Fruit fly (Drosophila melanogaster) whole organism, embryonic: Measurements from ENCODE around the gene cry.

ENCODE experiments used
- ATbp ChIP-seq: fragments of 200-800 bp; sonication (Bioruptor generic); optimal IDR thresholded peaks from 2 replicates; lab custom pipeline; 2017; ENCODE audit warnings: missing biosample characterization, mild to moderate bottlenecking, missing genetic modification characterization, missing genetic modification reagents
- CG10267 ChIP-seq: fragments of 200-800 bp; sonication (Bioruptor generic); optimal IDR thresholded peaks from 2 replicates; lab custom pipeline; 2018; ENCODE audit warnings: missing biosample characterization, mild to moderate bottlenecking, missing genetic modification characterization, moderate library complexity
- CG10366 ChIP-seq: fragments of 200-800 bp; sonication (Bioruptor generic); IDR thresholded peaks from 2 replicates; pipeline ENCODE4 v1.3.6; 2022; ENCODE audit warnings: missing biosample characterization, missing genetic modification characterization
- CG10431 ChIP-seq: fragments of 200-800 bp; sonication (Bioruptor generic); optimal IDR thresholded peaks from 3 replicates; lab custom pipeline; 2018; ENCODE audit warnings: missing biosample characterization, mild to moderate bottlenecking, missing genetic modification characterization
- CG11695 ChIP-seq: fragments of 200-800 bp; sonication (Bioruptor generic); IDR thresholded peaks from 3 replicates; pipeline ENCODE4 v1.3.6; 2022; ENCODE audit warnings: missing biosample characterization, missing genetic modification characterization
- CG12071 ChIP-seq: fragments of 200-800 bp; sonication (Bioruptor generic); optimal IDR thresholded peaks from 3 replicates; lab custom pipeline; 2018; ENCODE audit warnings: missing biosample characterization, mild to moderate bottlenecking, missing genetic modification characterization
- CG12104 ChIP-seq: fragments of 200-800 bp; sonication (Bioruptor generic); optimal IDR thresholded peaks from 3 replicates; lab custom pipeline; 2016; ENCODE audit warnings: missing biosample characterization, missing genetic modification characterization
- CG12155 ChIP-seq: fragments of 200-800 bp; sonication (Bioruptor generic); optimal IDR thresholded peaks from 3 replicates; lab custom pipeline; 2016; ENCODE audit warnings: missing biosample characterization, missing genetic modification characterization
- CG12659 ChIP-seq: fragments of 200-800 bp; sonication (Bioruptor generic); optimal IDR thresholded peaks from 3 replicates; lab custom pipeline; 2017; ENCODE audit warnings: mild to moderate bottlenecking, missing biosample characterization, missing genetic modification reagents, missing genetic modification characterization
- CG12942 ChIP-seq: fragments of 200-800 bp; sonication (Bioruptor generic); optimal IDR thresholded peaks from 3 replicates; lab custom pipeline; 2016; ENCODE audit warnings: missing biosample characterization, missing genetic modification characterization
- CG15601 ChIP-seq: fragments of 200-800 bp; sonication (Bioruptor generic); optimal IDR thresholded peaks from 3 replicates; lab custom pipeline; 2019; ENCODE audit warnings: missing biosample characterization, mild to moderate bottlenecking, missing genetic modification characterization, moderate library complexity
- CG17361 ChIP-seq: fragments of 200-800 bp; sonication (Bioruptor generic); IDR thresholded peaks from 3 replicates; pipeline ENCODE4 v1.3.6; 2022; ENCODE audit warnings: missing biosample characterization, missing genetic modification characterization
- CG17385 ChIP-seq: fragments of 200-800 bp; sonication (Bioruptor generic); optimal IDR thresholded peaks from 3 replicates; lab custom pipeline; 2018; ENCODE audit warnings: missing biosample characterization, mild to moderate bottlenecking, missing genetic modification characterization
- CG17829 ChIP-seq: fragments of 200-800 bp; optimal IDR thresholded peaks from 2 replicates; lab custom pipeline; 2019; ENCODE audit warnings: missing biosample characterization, mild to moderate bottlenecking, missing genetic modification characterization, moderate library complexity
- CG2712 ChIP-seq: fragments of 200-800 bp; optimal IDR thresholded peaks from 3 replicates; lab custom pipeline; 2019; ENCODE audit warnings: missing biosample characterization, mild to moderate bottlenecking, missing genetic modification characterization, moderate library complexity
- CG2875 ChIP-seq: fragments of 200-800 bp; sonication (Bioruptor generic); optimal IDR thresholded peaks from 2 replicates; lab custom pipeline; 2017; ENCODE audit warnings: missing biosample characterization, mild to moderate bottlenecking, missing genetic modification characterization, missing genetic modification reagents
- CG32767 ChIP-seq: fragments of 200-800 bp; sonication (Bioruptor generic); IDR thresholded peaks from 2 replicates; pipeline ENCODE4 v1.3.6; 2022; ENCODE audit warnings: missing biosample characterization, missing genetic modification characterization
- CG33557 ChIP-seq: fragments of 200-800 bp; sonication (Bioruptor generic); optimal IDR thresholded peaks from 2 replicates; lab custom pipeline; 2019; ENCODE audit warnings: missing biosample characterization, mild to moderate bottlenecking, missing genetic modification characterization, moderate library complexity
- CG3847 ChIP-seq: fragments of 200-800 bp; sonication (Bioruptor generic); IDR thresholded peaks from 2 replicates; pipeline ENCODE4 v1.3.6; 2022; ENCODE audit warnings: missing biosample characterization, missing genetic modification characterization
- CG42726 ChIP-seq: fragments of 200-800 bp; sonication (Bioruptor generic); IDR thresholded peaks from 2 replicates; pipeline ENCODE4 v1.3.6; 2022; ENCODE audit warnings: missing biosample characterization, missing genetic modification characterization; ENCODE audit not compliant: partially characterized antibody
- CG4617 ChIP-seq: fragments of 200-800 bp; sonication (Bioruptor generic); optimal IDR thresholded peaks from 3 replicates; lab custom pipeline; 2016; ENCODE audit warnings: missing biosample characterization, missing genetic modification characterization, borderline replicate concordance
- CG4707 ChIP-seq: fragments of 200-800 bp; sonication (Bioruptor generic); optimal IDR thresholded peaks from 2 replicates; lab custom pipeline; 2018; ENCODE audit warnings: missing biosample characterization, mild to moderate bottlenecking, missing genetic modification characterization, moderate library complexity
- Chrac-16 ChIP-seq: fragments of 200-800 bp; sonication (Bioruptor generic); optimal IDR thresholded peaks from 3 replicates; lab custom pipeline; 2016; ENCODE audit warnings: missing biosample characterization, missing genetic modification characterization
- D ChIP-seq, 2 experiments: fragments of 200-800 bp in 1 of 2; fragments of >200 bp in 1 of 2; sonication (Bioruptor generic) in 1 of 2; optimal IDR thresholded peaks; 2 replicates in 1 of 2; 3 replicates in 1 of 2; lab custom pipeline; 2017; ENCODE audit warnings: mild to moderate bottlenecking in 1 of 2, missing biosample characterization in 1 of 2, missing genetic modification characterization in 1 of 2, missing genetic modification reagents in 1 of 2
- Drgx ChIP-seq: fragments of 200-800 bp; sonication (Bioruptor generic); IDR thresholded peaks from 2 replicates; pipeline ENCODE4 v1.3.6; 2022; ENCODE audit warnings: missing biosample characterization, missing genetic modification characterization
- Ets65A ChIP-seq: fragments of 200-800 bp; sonication (Bioruptor generic); peaks from one replicate; lab custom pipeline; 2016; ENCODE audit warnings: missing biosample characterization, missing genetic modification characterization
- HHEX ChIP-seq: fragments of 200-800 bp; sonication (Bioruptor generic); optimal IDR thresholded peaks from 3 replicates; lab custom pipeline; 2017; ENCODE audit warnings: missing biosample characterization, mild to moderate bottlenecking, missing genetic modification characterization, missing genetic modification reagents
- Hmr ChIP-seq: fragments of 200-800 bp; sonication (Bioruptor generic); optimal IDR thresholded peaks from 3 replicates; lab custom pipeline; 2017; ENCODE audit warnings: mild to moderate bottlenecking, missing biosample characterization, missing genetic modification reagents, missing genetic modification characterization
- Hr78 ChIP-seq, 2 experiments: fragments of 200-800 bp in 1 of 2; fragments of >200 bp in 1 of 2; sonication (Bioruptor generic) in 1 of 2; optimal IDR thresholded peaks; 2 replicates each; lab custom pipeline; 2017 to 2019; ENCODE audit warnings: missing biosample characterization in 2 of 2, missing genetic modification characterization in 2 of 2, mild to moderate bottlenecking in 1 of 2, moderate library complexity in 1 of 2
- Hsf ChIP-seq: fragments of 200-800 bp; sonication (Bioruptor generic); optimal IDR thresholded peaks from 3 replicates; lab custom pipeline; 2016; ENCODE audit warnings: missing biosample characterization, missing genetic modification characterization
- NC2β ChIP-seq: fragments of 200-800 bp; sonication (Bioruptor generic); optimal IDR thresholded peaks from 2 replicates; lab custom pipeline; 2016; ENCODE audit warnings: missing biosample characterization, missing genetic modification characterization
- Opbp ChIP-seq: fragments of 200-800 bp; sonication (Bioruptor generic); IDR thresholded peaks from 3 replicates; pipeline ENCODE4 v1.3.6; 2022; ENCODE audit warnings: missing biosample characterization, missing genetic modification characterization; ENCODE audit not compliant: partially characterized antibody
- Six4 ChIP-seq: fragments of 200-800 bp; sonication (Bioruptor generic); optimal IDR thresholded peaks from 2 replicates; lab custom pipeline; 2016; ENCODE audit warnings: missing biosample characterization, missing genetic modification characterization
- Vsx1 ChIP-seq: fragments of 200-800 bp; sonication (Bioruptor generic); optimal IDR thresholded peaks from 2 replicates; lab custom pipeline; 2017; ENCODE audit warnings: missing biosample characterization, mild to moderate bottlenecking, missing genetic modification characterization, missing genetic modification reagents
- Xbp1 ChIP-seq: fragments of 200-800 bp; sonication (Bioruptor generic); optimal IDR thresholded peaks from 3 replicates; lab custom pipeline; 2016; ENCODE audit warnings: missing biosample characterization, mild to moderate bottlenecking, missing genetic modification characterization
- Xrp1 ChIP-seq: fragments of 200-800 bp; sonication (Bioruptor generic); IDR thresholded peaks from 2 replicates; pipeline ENCODE4 v1.3.6; 2022; ENCODE audit warnings: missing biosample characterization, missing genetic modification characterization
- bcd ChIP-seq: fragments of 200-800 bp; sonication (Bioruptor generic); optimal IDR thresholded peaks from 2 replicates; lab custom pipeline; 2017; ENCODE audit warnings: missing biosample characterization, mild to moderate bottlenecking, missing genetic modification characterization
- cg ChIP-seq: fragments of 200-800 bp; sonication (Bioruptor generic); optimal IDR thresholded peaks from 3 replicates; lab custom pipeline; 2019; ENCODE audit warnings: missing biosample characterization, mild to moderate bottlenecking, missing genetic modification characterization, moderate library complexity
- dmrt11E ChIP-seq: fragments of 200-800 bp; sonication (Bioruptor generic); optimal IDR thresholded peaks from 3 replicates; lab custom pipeline; 2018; ENCODE audit warnings: missing biosample characterization, mild to moderate bottlenecking, missing genetic modification characterization, moderate library complexity
- eyg ChIP-seq: fragments of 200-800 bp; sonication (Bioruptor generic); optimal IDR thresholded peaks from 3 replicates; lab custom pipeline; 2016; ENCODE audit warnings: missing biosample characterization, missing genetic modification characterization
- gcm ChIP-seq: fragments of 200-800 bp; sonication (Bioruptor generic); optimal IDR thresholded peaks from 2 replicates; lab custom pipeline; 2019; ENCODE audit warnings: missing biosample characterization, mild to moderate bottlenecking, missing genetic modification characterization, moderate library complexity
- gem ChIP-seq: fragments of 200-800 bp; sonication (Bioruptor generic); optimal IDR thresholded peaks from 2 replicates; lab custom pipeline; 2019; ENCODE audit warnings: missing biosample characterization, mild to moderate bottlenecking, missing genetic modification characterization, moderate library complexity
- klu ChIP-seq: fragments of 200-800 bp; sonication (Bioruptor generic); IDR thresholded peaks from 2 replicates; pipeline ENCODE4 v1.3.6; 2022; ENCODE audit warnings: missing biosample characterization, missing genetic modification characterization
- nom ChIP-seq: fragments of 200-800 bp; sonication (Bioruptor generic); optimal IDR thresholded peaks from 2 replicates; lab custom pipeline; 2017; ENCODE audit warnings: missing biosample characterization, missing genetic modification characterization, mild to moderate bottlenecking, moderate library complexity, missing genetic modification reagents
- rib ChIP-seq: fragments of 200-800 bp; sonication (Bioruptor generic); IDR thresholded peaks from 2 replicates; pipeline ENCODE4 v1.3.6; 2022; ENCODE audit warnings: missing biosample characterization, missing genetic modification characterization
- slp2 ChIP-seq: fragments of 200-800 bp; sonication (Bioruptor generic); optimal IDR thresholded peaks from 2 replicates; lab custom pipeline; 2016; ENCODE audit warnings: missing biosample characterization, missing genetic modification characterization
- tin ChIP-seq: fragments of 200-800 bp; sonication (Bioruptor generic); optimal IDR thresholded peaks from 3 replicates; lab custom pipeline; 2016; ENCODE audit warnings: missing biosample characterization, missing genetic modification characterization
- tio ChIP-seq: fragments of 200-800 bp; sonication (Bioruptor generic); optimal IDR thresholded peaks from 2 replicates; lab custom pipeline; 2017; ENCODE audit warnings: missing biosample characterization, missing genetic modification characterization, inconsistent platforms
- trh ChIP-seq: fragments of 200-800 bp; sonication (Bioruptor generic); optimal IDR thresholded peaks from 2 replicates; lab custom pipeline; 2016; ENCODE audit warnings: missing biosample characterization, missing genetic modification characterization

cry gene

dm6 chr3R:19211778-19212177 lies at the start of gene cry (continued):
- peak; percentile 80 for TF ChIP-seq nom
- no peak for TF ChIP-seq CG4617 (GFP tag; lab: Kevin White, UChicago)
- TF ChIP-seq CG10431 (GFP tag; lab: Kevin White, UChicago): peak; percentile 4
- peak; percentile 73 for TF ChIP-seq Drgx (GFP tag; lab: Robert Waterston, UW)
- peak; percentile 13 for TF ChIP-seq CG12071
- peak; percentile 26; the same call in 1 of the 2 replicates for TF ChIP-seq CG32767
- peak; percentile 19 for TF ChIP-seq HHEX
- peak; percentile 8 for TF ChIP-seq CG12104 (GFP tag; lab: Kevin White, UChicago)
- TF ChIP-seq Hsf: peak; percentile 43
- peak; percentile 70; the same call in 1 of the 2 replicates for TF ChIP-seq Xrp1 (GFP tag; lab: Robert Waterston, UW)
- peak; percentile 74 for TF ChIP-seq Ets65A (GFP tag; lab: Kevin White, UChicago)
- TF ChIP-seq NC2β (GFP tag; lab: Kevin White, UChicago): no peak
- TF ChIP-seq trh (GFP tag; lab: Kevin White, UChicago): no peak
- peak; percentile 52 for TF ChIP-seq Xbp1
- TF ChIP-seq Opbp: no peak
- peak; percentile 49 for TF ChIP-seq tin (GFP tag; lab: Kevin White, UChicago)
- peak in 1 of 2 experiments; percentile 27 for TF ChIP-seq Hr78 (GFP tag; optimal IDR thresholded peaks at IDR 0.05; lab: Kevin White, UChicago)
- peak; percentile 51 for TF ChIP-seq bcd
- TF ChIP-seq Chrac-16: peak; percentile 42
- TF ChIP-seq gcm (GFP tag; lab: Kevin White, UChicago): peak; percentile 46
- peak; percentile 82 for TF ChIP-seq CG17361 (GFP tag; lab: Robert Waterston, UW)
- no peak for TF ChIP-seq D (optimal IDR thresholded peaks at IDR 0.05; lab: Kevin White, UChicago)
- peak; percentile 70 for TF ChIP-seq D (GFP tag; optimal IDR thresholded peaks at IDR 0.05; lab: Kevin White, UChicago)
- no peak for TF ChIP-seq CG4707
- TF ChIP-seq dmrt11E (tag; lab: Kevin White, UChicago): peak; percentile 75
- peak; percentile 9 for TF ChIP-seq Six4 (GFP tag; lab: Kevin White, UChicago)
- TF ChIP-seq CG33557 (GFP tag; lab: Kevin White, UChicago): no peak
- peak; percentile 55 for TF ChIP-seq CG15601 (tag; lab: Kevin White, UChicago)
- TF ChIP-seq CG2712 (tag; lab: Kevin White, UChicago): peak; percentile 81
- TF ChIP-seq tio: peak; percentile 63
- TF ChIP-seq CG12155 (GFP tag; lab: Kevin White, UChicago): peak; percentile 5
- TF ChIP-seq CG12942 (GFP tag; lab: Kevin White, UChicago): peak; percentile 2
- TF ChIP-seq eyg (GFP tag; lab: Kevin White, UChicago): no peak
- TF ChIP-seq CG3847 (GFP tag; lab: Robert Waterston, UW): 0 out of 2 replicates have a peak, but pooled peaks have one; percentile 11
- TF ChIP-seq slp2: no peak
- 0 out of 3 replicates have a peak, but pooled peaks have one; percentile 47 for TF ChIP-seq CG11695 (GFP tag; lab: Robert Waterston, UW)
- peak; percentile 53 for TF ChIP-seq CG10267 (tag; lab: Kevin White, UChicago)
- TF ChIP-seq Hmr: peak; percentile 20
- TF ChIP-seq rib (GFP tag; lab: Robert Waterston, UW): no peak
- TF ChIP-seq CG12659 (GFP tag; lab: Kevin White, UChicago): peak; percentile 24
- TF ChIP-seq CG17385 (GFP tag; lab: Kevin White, UChicago): peak; percentile 52
- TF ChIP-seq CG10366: peak; percentile 30; the same call in 1 of the 2 replicates
- TF ChIP-seq Vsx1 (GFP tag; lab: Kevin White, UChicago): no peak
- peak; percentile 28 for TF ChIP-seq CG2875 (GFP tag; lab: Kevin White, UChicago)
- TF ChIP-seq gem (tag; lab: Kevin White, UChicago): peak; percentile 83
- no peak for TF ChIP-seq CG42726
- peak; percentile 52 for TF ChIP-seq ATbp
- no peak for TF ChIP-seq klu (GFP tag; lab: Robert Waterston, UW)
- peak; percentile 11 for TF ChIP-seq cg
- TF ChIP-seq CG17829 (tag; lab: Kevin White, UChicago): peak; percentile 55
